Worm (Caenorhabditis elegans): ENCODE measurements around the gene rap-1.

ce11 chrIV:8921956-8922355 lies 3.3 kb upstream of the rap-1 start, which contains the start of gene D1046.16:
- TF ChIP-seq W03F9.2 (tag; optimal IDR thresholded peaks at IDR 0.05) (peak; percentile 4), him-1 (tag; optimal IDR thresholded peaks at IDR 0.05) (no peak), dao-5 (tag; optimal IDR thresholded peaks at IDR 0.05) (no peak)

All from whole organism, L4/young adult.